Fruit fly (Drosophila melanogaster): ENCODE results near the gene CG9915.
A peak's percentile ranks its signal among the peaks of the same experiment; 100 is the strongest.

Gene CG9915

dm6 chrX:16320197-16320921 lies 7.4 kb upstream of the CG9915 start, which contains the start of gene Cyp1 (continued):
- TF ChIP-seq CG17359 (tag; optimal IDR thresholded peaks at IDR 0.05) (peak; percentile 15), B-H1 (GFP tag; IDR thresholded peaks at IDR 0.05) (peak; percentile 44; the same call in 2 of the 3 replicates), E2f1 (GFP tag; IDR thresholded peaks at IDR 0.05) (peak; percentile 60), CG4854 (GFP tag; optimal IDR thresholded peaks at IDR 0.05) (no peak), CoRest (tag; optimal IDR thresholded peaks at IDR 0.05) (peak; percentile 32), Rx (GFP tag; IDR thresholded peaks at IDR 0.05) (no peak), Doc3 (GFP tag; IDR thresholded peaks at IDR 0.05; ENCODE audit: partially characterized antibody) (0 out of 3 replicates have a peak, but pooled peaks have one; percentile 42), ro (GFP tag; IDR thresholded peaks at IDR 0.05) (no peak), row (GFP tag; IDR thresholded peaks at IDR 0.05) (peak; percentile 81), CG30431 (GFP tag; optimal IDR thresholded peaks at IDR 0.05) (no peak), maf-S (GFP tag; optimal IDR thresholded peaks at IDR 0.05) (no peak), CG13287 (GFP tag; IDR thresholded peaks at IDR 0.05; ENCODE audit: partially characterized antibody) (peak; percentile 77), CG14050 (GFP tag; IDR thresholded peaks at IDR 0.05) (peak; percentile 43; the same call in 1 of the 3 replicates), p53 (GFP tag; optimal IDR thresholded peaks at IDR 0.05) (no peak), luna (GFP tag; optimal IDR thresholded peaks at IDR 0.05) (no peak), Elba2 (GFP tag; optimal IDR thresholded peaks at IDR 0.05) (no peak), lmd (GFP tag; IDR thresholded peaks at IDR 0.05) (peak; percentile 55), seq (GFP tag; IDR thresholded peaks at IDR 0.05) (peak; percentile 63), Fer2 (tag; optimal IDR thresholded peaks at IDR 0.05) (no peak), HLH3B (GFP tag; IDR thresholded peaks at IDR 0.05) (peak; percentile 19; the same call in 1 of the 2 replicates), Doc2 (GFP tag; IDR thresholded peaks at IDR 0.05) (no peak), CG1603 (tag; optimal IDR thresholded peaks at IDR 0.05) (peak; percentile 90), Camta (GFP tag; optimal IDR thresholded peaks at IDR 0.05) (no peak), CG3838 (GFP tag; optimal IDR thresholded peaks at IDR 0.05) (no peak), Ada2b (GFP tag; IDR thresholded peaks at IDR 0.05) (0 out of 2 replicates have a peak, but pooled peaks have one; percentile 31), rib (GFP tag; IDR thresholded peaks at IDR 0.05) (peak; percentile 42; the same call in 1 of the 2 replicates), nom (GFP tag; optimal IDR thresholded peaks at IDR 0.05) (peak; percentile 66), CG3163 (GFP tag; optimal IDR thresholded peaks at IDR 0.05) (no peak), CG10462 (GFP tag; optimal IDR thresholded peaks at IDR 0.05) (no peak), Ptx1 (GFP tag; IDR thresholded peaks at IDR 0.05) (0 out of 2 replicates have a peak, but pooled peaks have one; percentile 43), ci (GFP tag; IDR thresholded peaks at IDR 0.05) (peak; percentile 77), amos (GFP tag; IDR thresholded peaks at IDR 0.05; ENCODE audit: partially characterized antibody) (peak; percentile 90), lbe (GFP tag; optimal IDR thresholded peaks at IDR 0.05) (no peak), CG17361 (GFP tag; IDR thresholded peaks at IDR 0.05) (peak; percentile 61), CG9797 (GFP tag; optimal IDR thresholded peaks at IDR 0.05) (peak; percentile 41), CG34224 (GFP tag; IDR thresholded peaks at IDR 0.05; ENCODE audit: partially characterized antibody) (peak; percentile 74), CG4360 (GFP tag; IDR thresholded peaks at IDR 0.05) (peak; percentile 46; the same call in 1 of the 2 replicates), Drgx (GFP tag; IDR thresholded peaks at IDR 0.05) (peak; percentile 25; the same call in 1 of the 2 replicates), trh (GFP tag; optimal IDR thresholded peaks at IDR 0.05) (no peak), Asciz (GFP tag; optimal IDR thresholded peaks at IDR 0.05) (no peak), twi (tag; optimal IDR thresholded peaks at IDR 0.05) (no peak), Meics (GFP tag; optimal IDR thresholded peaks at IDR 0.05) (peak; percentile 22), CG17568 (GFP tag; optimal IDR thresholded peaks at IDR 0.05) (no peak), Dbx (GFP tag; IDR thresholded peaks at IDR 0.05) (peak; percentile 79), CG17829 (tag; optimal IDR thresholded peaks at IDR 0.05) (peak; percentile 11), NC2β (GFP tag; optimal IDR thresholded peaks at IDR 0.05) (peak; percentile 10), Fer3 (tag; optimal IDR thresholded peaks at IDR 0.05) (no peak), CG12659 (GFP tag; optimal IDR thresholded peaks at IDR 0.05) (peak; percentile 60), sima (GFP tag; optimal IDR thresholded peaks at IDR 0.05) (no peak)

All from whole organism, embryonic.